Fruit fly (Drosophila melanogaster): ENCODE data around the gene CG15386.

The CG15386 gene

dm6 chr2L:2202018-2202852, 14.8 kb downstream of the CG15386 start (continued):
- peak; percentile 98 for TF ChIP-seq Atf-2 (GFP tag; optimal IDR thresholded peaks at IDR 0.05)
- TF ChIP-seq Sox102F (GFP tag; optimal IDR thresholded peaks at IDR 0.05), result peak; percentile 100
- TF ChIP-seq otp (GFP tag; IDR thresholded peaks at IDR 0.05), result peak; percentile 99
- peak in 1 of 3 experiments; percentile 100 for TF ChIP-seq lola (GFP tag; optimal IDR thresholded peaks at IDR 0.05)
- peak; percentile 96 for TF ChIP-seq Vsx1 (GFP tag; optimal IDR thresholded peaks at IDR 0.05)
- peak; percentile 99 for TF ChIP-seq Six4 (GFP tag; optimal IDR thresholded peaks at IDR 0.05)
- TF ChIP-seq hth (optimal IDR thresholded peaks at IDR 0.05), result no peak
- peak; percentile 64 for TF ChIP-seq Dip2 (GFP tag; IDR thresholded peaks at IDR 0.05)
- peak; percentile 99 for TF ChIP-seq Sox100B (GFP tag; optimal IDR thresholded peaks at IDR 0.05)
- peak; percentile 96 for TF ChIP-seq disco-r (GFP tag; optimal IDR thresholded peaks at IDR 0.05)
- peak; percentile 99 for TF ChIP-seq ken (GFP tag; IDR thresholded peaks at IDR 0.05)
- peak; percentile 89 for TF ChIP-seq CG4328 (GFP tag; optimal IDR thresholded peaks at IDR 0.05)
- TF ChIP-seq CG3407 (GFP tag; optimal IDR thresholded peaks at IDR 0.05), result peak; percentile 99
- peak; percentile 85 for TF ChIP-seq CG14965 (GFP tag; optimal IDR thresholded peaks at IDR 0.05; ENCODE audit: borderline replicate concordance)
- TF ChIP-seq cad (GFP tag; optimal IDR thresholded peaks at IDR 0.05), result no peak
- TF ChIP-seq tin (GFP tag; optimal IDR thresholded peaks at IDR 0.05), result peak; percentile 99
- TF ChIP-seq HLH54F (GFP tag; optimal IDR thresholded peaks at IDR 0.05), result peak; percentile 89
- TF ChIP-seq E2f2 (GFP tag; IDR thresholded peaks at IDR 0.05), result peak; percentile 89
- TF ChIP-seq CG12744 (GFP tag; optimal IDR thresholded peaks at IDR 0.05), result peak; percentile 95
- peak; percentile 98 for TF ChIP-seq NC2α (GFP tag; optimal IDR thresholded peaks at IDR 0.05)
- no peak for TF ChIP-seq CG42726 (GFP tag; IDR thresholded peaks at IDR 0.05; ENCODE audit: partially characterized antibody)
- TF ChIP-seq Ets65A (GFP tag), result peak; percentile 99
- peak; percentile 94 for TF ChIP-seq tup (GFP tag; optimal IDR thresholded peaks at IDR 0.05)
- peak; percentile 96 for TF ChIP-seq CG4854 (GFP tag; optimal IDR thresholded peaks at IDR 0.05)
- peak; percentile 86 for TF ChIP-seq Doc2 (GFP tag; IDR thresholded peaks at IDR 0.05)
- peak; percentile 97 for TF ChIP-seq CG11723 (GFP tag; optimal IDR thresholded peaks at IDR 0.05)
- peak; percentile 99 for TF ChIP-seq Nf-YA (GFP tag; IDR thresholded peaks at IDR 0.05)
- TF ChIP-seq Hmx (GFP tag; optimal IDR thresholded peaks at IDR 0.05), result peak; percentile 73
- TF ChIP-seq Hsf (GFP tag; optimal IDR thresholded peaks at IDR 0.05), result peak; percentile 98
- TF ChIP-seq CG6683 (GFP tag; optimal IDR thresholded peaks at IDR 0.05), result peak; percentile 93
- TF ChIP-seq pros (GFP tag; optimal IDR thresholded peaks at IDR 0.05), result peak; percentile 77
- TF ChIP-seq CG1024 (GFP tag; IDR thresholded peaks at IDR 0.05), result peak; percentile 98
- TF ChIP-seq CG13775 (GFP tag; optimal IDR thresholded peaks at IDR 0.05), result peak; percentile 97
- TF ChIP-seq bbx (GFP tag; IDR thresholded peaks at IDR 0.05; ENCODE audit: partially characterized antibody), result peak; percentile 77
- TF ChIP-seq danr (GFP tag; IDR thresholded peaks at IDR 0.05), result peak; percentile 96
- TF ChIP-seq Scr (GFP tag; IDR thresholded peaks at IDR 0.05; ENCODE audit: partially characterized antibody), result peak; percentile 55; the same call in 1 of the 2 replicates
- peak; percentile 92 for TF ChIP-seq eyg (GFP tag; optimal IDR thresholded peaks at IDR 0.05)
- peak; percentile 84 for TF ChIP-seq CG9215 (GFP tag; IDR thresholded peaks at IDR 0.05)
- TF ChIP-seq az2 (GFP tag; optimal IDR thresholded peaks at IDR 0.05), result peak; percentile 100
- TF ChIP-seq seq (GFP tag; IDR thresholded peaks at IDR 0.05), result peak; percentile 98
- TF ChIP-seq CG14667 (GFP tag; IDR thresholded peaks at IDR 0.05), result peak; percentile 97
- TF ChIP-seq CG13123 (GFP tag; optimal IDR thresholded peaks at IDR 0.05), result peak; percentile 98
- TF ChIP-seq CG13894 (tag; optimal IDR thresholded peaks at IDR 0.05), result no peak
- TF ChIP-seq CG4404 (GFP tag; IDR thresholded peaks at IDR 0.05), result peak; percentile 99
- peak; percentile 97 for TF ChIP-seq Antp (GFP tag; optimal IDR thresholded peaks at IDR 0.05)
- TF ChIP-seq sim (GFP tag; IDR thresholded peaks at IDR 0.05), result peak; percentile 99
- TF ChIP-seq CG11247 (GFP tag; IDR thresholded peaks at IDR 0.05), result peak; percentile 96
- TF ChIP-seq CG13287 (GFP tag; IDR thresholded peaks at IDR 0.05; ENCODE audit: partially characterized antibody), result no peak
- TF ChIP-seq CG7963 (GFP tag; IDR thresholded peaks at IDR 0.05; ENCODE audit: partially characterized antibody), result peak; percentile 65

Measured in whole organism, embryonic.